Fruit fly (Drosophila melanogaster) whole organism, embryonic: ENCODE data around the gene ACXA.

Source experiments
- Adf1 ChIP-seq: fragments of 200-800 bp; sonication (Bioruptor generic); IDR thresholded peaks from 2 replicates; pipeline ENCODE4 v1.3.6; 2022; ENCODE audit warnings: missing biosample characterization, missing genetic modification characterization
- Awh ChIP-seq: fragments of 200-800 bp; sonication (Bioruptor generic); IDR thresholded peaks from 2 replicates; pipeline ENCODE4, ENCODE4 v1.3.6; 2022; ENCODE audit warnings: missing biosample characterization, missing genetic modification characterization
- CG10209 ChIP-seq: fragments of 200-800 bp; sonication (Bioruptor generic); optimal IDR thresholded peaks from 3 replicates; lab custom pipeline; 2017; ENCODE audit warnings: missing biosample characterization, mild to moderate bottlenecking, missing genetic modification characterization, missing genetic modification reagents
- CG10979 ChIP-seq: fragments of 200-800 bp; sonication (Bioruptor generic); optimal IDR thresholded peaks from 2 replicates; lab custom pipeline; 2018; ENCODE audit warnings: missing biosample characterization, mild to moderate bottlenecking, missing genetic modification characterization, moderate library complexity
- CG11723 ChIP-seq: fragments of 200-800 bp; sonication (Bioruptor generic); optimal IDR thresholded peaks from 2 replicates; lab custom pipeline; 2017; ENCODE audit warnings: missing biosample characterization, mild to moderate bottlenecking, missing genetic modification characterization
- CG12236 ChIP-seq: fragments of 200-800 bp; sonication (Bioruptor generic); optimal IDR thresholded peaks from 2 replicates; lab custom pipeline; 2016; ENCODE audit warnings: missing biosample characterization, missing genetic modification characterization
- CG1233 ChIP-seq: fragments of 200-800 bp; sonication (Bioruptor generic); optimal IDR thresholded peaks from 4 replicates; lab custom pipeline; 2018; ENCODE audit warnings: missing biosample characterization, mild to moderate bottlenecking, missing genetic modification characterization
- CG12659 ChIP-seq: fragments of 200-800 bp; sonication (Bioruptor generic); optimal IDR thresholded peaks from 3 replicates; lab custom pipeline; 2017; ENCODE audit warnings: mild to moderate bottlenecking, missing biosample characterization, missing genetic modification reagents, missing genetic modification characterization
- CG13296 ChIP-seq: fragments of 200-800 bp; sonication (Bioruptor generic); optimal IDR thresholded peaks from 3 replicates; lab custom pipeline; 2018; ENCODE audit warnings: missing biosample characterization, mild to moderate bottlenecking, missing genetic modification characterization
- CG1603 ChIP-seq: fragments of 200-800 bp; sonication (Bioruptor generic); optimal IDR thresholded peaks from 2 replicates; lab custom pipeline; 2019; ENCODE audit warnings: missing biosample characterization, mild to moderate bottlenecking, missing genetic modification characterization, moderate library complexity
- CG1647 ChIP-seq: fragments of 200-800 bp; sonication (Bioruptor generic); optimal IDR thresholded peaks from 3 replicates; lab custom pipeline; 2016; ENCODE audit warnings: missing biosample characterization, missing genetic modification characterization
- CG17385 ChIP-seq: fragments of 200-800 bp; sonication (Bioruptor generic); optimal IDR thresholded peaks from 3 replicates; lab custom pipeline; 2018; ENCODE audit warnings: missing biosample characterization, mild to moderate bottlenecking, missing genetic modification characterization
- CG1792 ChIP-seq: fragments of 200-800 bp; sonication (Bioruptor generic); optimal IDR thresholded peaks from 2 replicates; lab custom pipeline; 2016; ENCODE audit warnings: missing biosample characterization, missing genetic modification characterization
- CG18476 ChIP-seq: fragments of 200-800 bp; sonication (Bioruptor generic); optimal IDR thresholded peaks from 2 replicates; lab custom pipeline; 2016; ENCODE audit warnings: missing biosample characterization, mild to moderate bottlenecking, missing genetic modification characterization
- CG3065 ChIP-seq: fragments of 200-800 bp; sonication (Bioruptor generic); optimal IDR thresholded peaks from 2 replicates; lab custom pipeline; 2016; ENCODE audit warnings: missing biosample characterization, missing genetic modification characterization
- CG32532 ChIP-seq: fragments of 200-800 bp; sonication (Bioruptor generic); IDR thresholded peaks from 2 replicates; pipeline ENCODE4 v1.3.6; 2022; ENCODE audit warnings: missing biosample characterization, missing genetic modification characterization
- CG3838 ChIP-seq: fragments of 200-800 bp; sonication (Bioruptor generic); optimal IDR thresholded peaks from 3 replicates; lab custom pipeline; 2016; ENCODE audit warnings: missing biosample characterization, missing genetic modification characterization
- CG4282 ChIP-seq: fragments of 200-800 bp; sonication (Bioruptor generic); optimal IDR thresholded peaks from 2 replicates; lab custom pipeline; 2016; ENCODE audit warnings: missing biosample characterization, missing genetic modification characterization
- CG4854 ChIP-seq: fragments of 200-800 bp; sonication (Bioruptor generic); optimal IDR thresholded peaks from 2 replicates; lab custom pipeline; 2016; ENCODE audit warnings: missing biosample characterization, missing genetic modification characterization, inconsistent platforms
- CG5953 ChIP-seq: fragments of 200-800 bp; sonication (Bioruptor generic); IDR thresholded peaks from 2 replicates; pipeline ENCODE4 v1.3.6; 2022; ENCODE audit warnings: missing biosample characterization, missing genetic modification characterization
- CG7839 ChIP-seq: fragments of 200-800 bp; sonication (Bioruptor generic); optimal IDR thresholded peaks from 3 replicates; lab custom pipeline; 2018; ENCODE audit warnings: missing biosample characterization, mild to moderate bottlenecking, missing genetic modification characterization, moderate library complexity
- CG8388 ChIP-seq: fragments of 200-800 bp; sonication (Bioruptor generic); optimal IDR thresholded peaks from 2 replicates; lab custom pipeline; 2019; ENCODE audit warnings: missing biosample characterization, mild to moderate bottlenecking, missing genetic modification characterization, moderate library complexity
- H2.0 ChIP-seq: fragments of 200-800 bp; sonication (Bioruptor generic); IDR thresholded peaks from 2 replicates; pipeline ENCODE4 v1.3.6; 2022; ENCODE audit warnings: missing biosample characterization, missing genetic modification characterization
- HLH54F ChIP-seq: fragments of 200-800 bp; sonication (Bioruptor generic); optimal IDR thresholded peaks from 3 replicates; lab custom pipeline; 2016; ENCODE audit warnings: missing biosample characterization, missing genetic modification characterization
- Hsf ChIP-seq: fragments of 200-800 bp; sonication (Bioruptor generic); optimal IDR thresholded peaks from 3 replicates; lab custom pipeline; 2016; ENCODE audit warnings: missing biosample characterization, missing genetic modification characterization
- Lhr ChIP-seq: fragments of 200-800 bp; sonication (Bioruptor generic); optimal IDR thresholded peaks from 3 replicates; lab custom pipeline; 2017; ENCODE audit warnings: mild to moderate bottlenecking, missing biosample characterization, missing genetic modification reagents, missing genetic modification characterization
- Oaz ChIP-seq: fragments of 200-800 bp; sonication (Bioruptor generic); IDR thresholded peaks from 2 replicates; pipeline ENCODE4 v1.3.6; 2022; ENCODE audit warnings: missing biosample characterization, missing genetic modification characterization
- Opbp ChIP-seq: fragments of 200-800 bp; sonication (Bioruptor generic); IDR thresholded peaks from 3 replicates; pipeline ENCODE4 v1.3.6; 2022; ENCODE audit warnings: missing biosample characterization, missing genetic modification characterization; ENCODE audit not compliant: partially characterized antibody
- Sin3A ChIP-seq: fragments of >200 bp; optimal IDR thresholded peaks from 2 replicates; lab custom pipeline; 2018
- Sox100B ChIP-seq: fragments of 200-800 bp; sonication (Bioruptor generic); optimal IDR thresholded peaks from 3 replicates; lab custom pipeline; 2018; ENCODE audit warnings: missing biosample characterization, mild to moderate bottlenecking, missing genetic modification characterization
- TFAM ChIP-seq: fragments of 200-800 bp; sonication (Bioruptor generic); optimal IDR thresholded peaks from 2 replicates; lab custom pipeline; 2017; ENCODE audit warnings: missing biosample characterization, missing genetic modification characterization, inconsistent platforms
- ac ChIP-seq: fragments of 200-800 bp; sonication (Bioruptor generic); optimal IDR thresholded peaks from 3 replicates; lab custom pipeline; 2017; ENCODE audit warnings: missing biosample characterization, mild to moderate bottlenecking, missing genetic modification characterization
- ap ChIP-seq: fragments of 200-800 bp; sonication (Bioruptor generic); IDR thresholded peaks from 2 replicates; pipeline ENCODE4 v1.3.6; 2022; ENCODE audit warnings: missing biosample characterization, missing genetic modification characterization
- az2 ChIP-seq: fragments of 200-800 bp; sonication (Bioruptor generic); optimal IDR thresholded peaks from 3 replicates; lab custom pipeline; 2016; ENCODE audit warnings: missing biosample characterization, missing genetic modification characterization
- cg ChIP-seq: fragments of 200-800 bp; sonication (Bioruptor generic); optimal IDR thresholded peaks from 3 replicates; lab custom pipeline; 2019; ENCODE audit warnings: missing biosample characterization, mild to moderate bottlenecking, missing genetic modification characterization, moderate library complexity
- croc ChIP-seq: fragments of 200-800 bp; sonication (Bioruptor generic); conservative IDR thresholded peaks from 3 replicates; pipeline ENCODE4 v1.3.6; 2022; ENCODE audit warnings: missing biosample characterization, missing genetic modification characterization
- dati ChIP-seq: fragments of 200-800 bp; sonication (Bioruptor generic); IDR thresholded peaks from 2 replicates; pipeline ENCODE4 v1.3.6; 2022; ENCODE audit warnings: missing biosample characterization, missing genetic modification characterization
- dimm ChIP-seq: fragments of 200-800 bp; sonication (Bioruptor generic); IDR thresholded peaks from 2 replicates; pipeline ENCODE4 v1.3.6; 2022; ENCODE audit warnings: missing biosample characterization, missing genetic modification characterization
- dmrt99B ChIP-seq: fragments of 200-800 bp; sonication (Bioruptor generic); optimal IDR thresholded peaks from 2 replicates; lab custom pipeline; 2018; ENCODE audit warnings: missing biosample characterization, mild to moderate bottlenecking, missing genetic modification characterization, moderate library complexity
- grau ChIP-seq: fragments of 200-800 bp; optimal IDR thresholded peaks from 3 replicates; lab custom pipeline; 2019; ENCODE audit warnings: missing biosample characterization, mild to moderate bottlenecking, missing genetic modification characterization, moderate library complexity
- h ChIP-seq: fragments of >200 bp; optimal IDR thresholded peaks from 2 replicates; lab custom pipeline; 2017
- jing ChIP-seq: fragments of 200-800 bp; sonication (Bioruptor generic); optimal IDR thresholded peaks from 2 replicates; lab custom pipeline; 2018; ENCODE audit warnings: missing biosample characterization, mild to moderate bottlenecking, missing genetic modification characterization
- klu ChIP-seq: fragments of 200-800 bp; sonication (Bioruptor generic); IDR thresholded peaks from 2 replicates; pipeline ENCODE4 v1.3.6; 2022; ENCODE audit warnings: missing biosample characterization, missing genetic modification characterization
- lbe ChIP-seq: fragments of 200-800 bp; sonication (Bioruptor generic); optimal IDR thresholded peaks from 2 replicates; lab custom pipeline; 2016; ENCODE audit warnings: missing biosample characterization, mild to moderate bottlenecking, missing genetic modification characterization
- luna ChIP-seq: fragments of 200-800 bp; sonication (Bioruptor generic); optimal IDR thresholded peaks from 2 replicates; lab custom pipeline; 2016; ENCODE audit warnings: missing biosample characterization, missing genetic modification characterization
- mirr ChIP-seq: fragments of 200-800 bp; sonication (Bioruptor generic); optimal IDR thresholded peaks from 3 replicates; lab custom pipeline; 2018; ENCODE audit warnings: missing biosample characterization, mild to moderate bottlenecking, missing genetic modification characterization
- pita ChIP-seq: fragments of 200-800 bp; sonication (Bioruptor generic); optimal IDR thresholded peaks from 2 replicates; lab custom pipeline; 2017; ENCODE audit warnings: missing biosample characterization, mild to moderate bottlenecking, missing genetic modification characterization
- sd ChIP-seq: fragments of 200-800 bp; sonication (Bioruptor generic); optimal IDR thresholded peaks from 3 replicates; lab custom pipeline; 2018; ENCODE audit warnings: missing biosample characterization, mild to moderate bottlenecking, missing genetic modification characterization, moderate library complexity
- slbo ChIP-seq: fragments of 200-800 bp; sonication (Bioruptor generic); IDR thresholded peaks from 2 replicates; pipeline ENCODE4 v1.3.6; 2022; ENCODE audit warnings: missing biosample characterization, missing genetic modification characterization
- ssp ChIP-seq: fragments of 200-800 bp; sonication (Bioruptor generic); IDR thresholded peaks from 2 replicates; pipeline ENCODE4 v1.3.6; 2022; ENCODE audit warnings: missing biosample characterization, missing genetic modification characterization
- tx ChIP-seq: fragments of 200-800 bp; sonication (Bioruptor generic); optimal IDR thresholded peaks from 2 replicates; lab custom pipeline; 2016; ENCODE audit warnings: missing biosample characterization, missing genetic modification characterization

The ACXA gene

dm6 chr2L:12925311-12925710 is 4.4 kb downstream of the ACXA start, which contains the start of gene ACXE:
Gene ACXE, plus strand, starts transcription at chr2L:12925611.
- TF ChIP-seq CG4282 (no peak), ssp (GFP tag; lab: Robert Waterston, UW) (no peak), cg (GFP tag; lab: Kevin White, UChicago) (no peak), CG3838 (GFP tag; lab: Kevin White, UChicago) (no peak), CG1792 (GFP tag; lab: Kevin White, UChicago) (no peak), pita (GFP tag; lab: Kevin White, UChicago) (no peak), Hsf (GFP tag; lab: Kevin White, UChicago) (no peak), CG11723 (GFP tag; lab: Kevin White, UChicago) (no peak), mirr (GFP tag; lab: Kevin White, UChicago) (no peak), CG1603 (tag; lab: Kevin White, UChicago) (no peak), TFAM (no peak), luna (GFP tag; lab: Kevin White, UChicago) (no peak), CG7839 (no peak), Sox100B (GFP tag; lab: Kevin White, UChicago) (no peak), Oaz (GFP tag; lab: Robert Waterston, UW) (no peak), jing (GFP tag; lab: Kevin White, UChicago) (no peak), CG18476 (GFP tag; lab: Kevin White, UChicago) (no peak)
- TF ChIP-seq, all 482 proteins: peak for 0

dm6 chr2L:12932996-12933395 is 12.1 kb downstream of the ACXA start:
- TF ChIP-seq Awh (GFP tag; lab: Robert Waterston, UW) (no peak), tx (GFP tag; lab: Kevin White, UChicago) (no peak), CG4854 (GFP tag; lab: Kevin White, UChicago) (no peak), h (lab: Kevin White, UChicago) (no peak), dimm (GFP tag; lab: Robert Waterston, UW) (no peak), H2.0 (GFP tag; lab: Robert Waterston, UW) (no peak)

dm6 chr2L:12950682-12951081 is 29.8 kb downstream of the ACXA start:
- TF ChIP-seq croc (GFP tag; lab: Robert Waterston, UW) (no peak), klu (GFP tag; lab: Robert Waterston, UW) (no peak), slbo (GFP tag; lab: Robert Waterston, UW) (0 out of 2 replicates have a peak, but pooled peaks have one; percentile 26), az2 (GFP tag; lab: Kevin White, UChicago) (no peak), CG12236 (GFP tag; lab: Kevin White, UChicago) (no peak), CG8388 (GFP tag; lab: Kevin White, UChicago) (no peak), ac (GFP tag; lab: Kevin White, UChicago) (no peak), CG10979 (tag; lab: Kevin White, UChicago) (no peak), Sin3A (lab: Kevin White, UChicago) (no peak), CG1233 (no peak), sd (tag; lab: Kevin White, UChicago) (no peak), dati (no peak), CG1647 (GFP tag; lab: Kevin White, UChicago) (no peak), CG32532 (no peak), Adf1 (GFP tag; lab: Robert Waterston, UW) (no peak), grau (peak; percentile 40), CG5953 (no peak), lbe (GFP tag; lab: Kevin White, UChicago) (no peak), CG13296 (peak; percentile 4), ap (GFP tag; lab: Robert Waterston, UW) (no peak), CG17385 (GFP tag; lab: Kevin White, UChicago) (peak; percentile 18), dmrt99B (peak; percentile 57), CG3065 (GFP tag; lab: Kevin White, UChicago) (no peak), cg (GFP tag; lab: Kevin White, UChicago) (no peak), Opbp (GFP tag; lab: Robert Waterston, UW) (no peak), CG10209 (no peak), HLH54F (GFP tag; lab: Kevin White, UChicago) (no peak), CG12659 (no peak), Lhr (GFP tag; lab: Kevin White, UChicago) (no peak)
